Fruit fly (Drosophila melanogaster) whole organism, embryonic: ENCODE data around the gene cort.

Experiments used
- ATbp ChIP-seq: fragments of 200-800 bp; sonication (Bioruptor generic); optimal IDR thresholded peaks from 2 replicates; lab custom pipeline; 2017; ENCODE audit warnings: missing biosample characterization, mild to moderate bottlenecking, missing genetic modification characterization, missing genetic modification reagents
- Atf-2 ChIP-seq: fragments of 200-800 bp; sonication (Bioruptor generic); optimal IDR thresholded peaks from 2 replicates; lab custom pipeline; 2016; ENCODE audit warnings: missing biosample characterization, missing genetic modification characterization
- BtbVII ChIP-seq: fragments of 200-800 bp; sonication (Bioruptor generic); optimal IDR thresholded peaks from 3 replicates; lab custom pipeline; 2017; ENCODE audit warnings: missing biosample characterization, mild to moderate bottlenecking, missing genetic modification characterization
- CG10147 ChIP-seq: fragments of 200-800 bp; sonication (Bioruptor generic); optimal IDR thresholded peaks from 2 replicates; lab custom pipeline; 2019; ENCODE audit warnings: missing biosample characterization, mild to moderate bottlenecking, missing genetic modification characterization, moderate library complexity
- CG11504 ChIP-seq: fragments of 200-800 bp; sonication (Bioruptor generic); optimal IDR thresholded peaks from 3 replicates; lab custom pipeline; 2019; ENCODE audit warnings: missing biosample characterization, mild to moderate bottlenecking, missing genetic modification characterization, moderate library complexity
- CG12155 ChIP-seq: fragments of 200-800 bp; sonication (Bioruptor generic); optimal IDR thresholded peaks from 3 replicates; lab custom pipeline; 2016; ENCODE audit warnings: missing biosample characterization, missing genetic modification characterization
- CG12299 ChIP-seq: fragments of 200-800 bp; sonication (Bioruptor generic); optimal IDR thresholded peaks from 2 replicates; lab custom pipeline; 2018; ENCODE audit warnings: missing biosample characterization, mild to moderate bottlenecking, missing genetic modification characterization
- CG12942 ChIP-seq: fragments of 200-800 bp; sonication (Bioruptor generic); optimal IDR thresholded peaks from 3 replicates; lab custom pipeline; 2016; ENCODE audit warnings: missing biosample characterization, missing genetic modification characterization
- CG15696 ChIP-seq: fragments of 200-800 bp; sonication (Bioruptor generic); optimal IDR thresholded peaks from 2 replicates; lab custom pipeline; 2019; ENCODE audit warnings: missing biosample characterization, mild to moderate bottlenecking, missing genetic modification characterization, moderate library complexity
- CG17186 ChIP-seq: fragments of 200-800 bp; sonication (Bioruptor generic); optimal IDR thresholded peaks from 3 replicates; lab custom pipeline; 2017; ENCODE audit warnings: missing biosample characterization, missing genetic modification reagents, missing genetic modification characterization
- CG17359 ChIP-seq: fragments of 200-800 bp; sonication (Bioruptor generic); optimal IDR thresholded peaks from 3 replicates; lab custom pipeline; 2018; ENCODE audit warnings: missing biosample characterization, mild to moderate bottlenecking, missing genetic modification characterization, moderate library complexity
- CG17385 ChIP-seq: fragments of 200-800 bp; sonication (Bioruptor generic); optimal IDR thresholded peaks from 3 replicates; lab custom pipeline; 2018; ENCODE audit warnings: missing biosample characterization, mild to moderate bottlenecking, missing genetic modification characterization
- CG32532 ChIP-seq: fragments of 200-800 bp; sonication (Bioruptor generic); IDR thresholded peaks from 2 replicates; pipeline ENCODE4 v1.3.6; 2022; ENCODE audit warnings: missing biosample characterization, missing genetic modification characterization
- CG34376 ChIP-seq: fragments of 200-800 bp; sonication (Bioruptor generic); optimal IDR thresholded peaks from 2 replicates; lab custom pipeline; 2018; ENCODE audit warnings: missing biosample characterization, mild to moderate bottlenecking, missing genetic modification characterization
- CG4424 ChIP-seq: fragments of 200-800 bp; sonication (Bioruptor generic); optimal IDR thresholded peaks from 3 replicates; lab custom pipeline; 2016; ENCODE audit warnings: missing biosample characterization, missing genetic modification characterization
- CG4820 ChIP-seq: fragments of 200-800 bp; sonication (Bioruptor generic); optimal IDR thresholded peaks from 3 replicates; lab custom pipeline; 2016; ENCODE audit warnings: missing biosample characterization, missing genetic modification characterization
- CTCF ChIP-seq: fragments of 200-800 bp; sonication (Bioruptor generic); optimal IDR thresholded peaks from 2 replicates; lab custom pipeline; 2017; ENCODE audit warnings: missing biosample characterization, mild to moderate bottlenecking, missing genetic modification characterization, moderate library complexity
- D19B ChIP-seq: fragments of 200-800 bp; sonication (Bioruptor generic); optimal IDR thresholded peaks from 2 replicates; lab custom pipeline; 2017; ENCODE audit warnings: missing biosample characterization, mild to moderate bottlenecking, missing genetic modification characterization
- H2.0 ChIP-seq: fragments of 200-800 bp; sonication (Bioruptor generic); IDR thresholded peaks from 2 replicates; pipeline ENCODE4 v1.3.6; 2022; ENCODE audit warnings: missing biosample characterization, missing genetic modification characterization
- Hr3 ChIP-seq: fragments of 200-800 bp; sonication (Bioruptor generic); optimal IDR thresholded peaks from 3 replicates; lab custom pipeline; 2016; ENCODE audit warnings: missing biosample characterization, missing genetic modification characterization
- MESR4 ChIP-seq: fragments of 200-800 bp; sonication (Bioruptor generic); optimal IDR thresholded peaks from 2 replicates; lab custom pipeline; 2018; ENCODE audit warnings: missing biosample characterization, mild to moderate bottlenecking, missing genetic modification characterization, moderate library complexity
- Neu2 ChIP-seq: fragments of 200-800 bp; sonication (Bioruptor generic); optimal IDR thresholded peaks from 3 replicates; lab custom pipeline; 2016; ENCODE audit warnings: missing biosample characterization, missing genetic modification characterization, borderline replicate concordance
- Nf-YB ChIP-seq: fragments of 200-800 bp; sonication (Bioruptor generic); optimal IDR thresholded peaks from 3 replicates; lab custom pipeline; 2019; ENCODE audit warnings: missing biosample characterization, mild to moderate bottlenecking, missing genetic modification characterization, moderate library complexity
- Sox102F ChIP-seq: fragments of 200-800 bp; sonication (Bioruptor generic); optimal IDR thresholded peaks from 2 replicates; lab custom pipeline; 2018; ENCODE audit warnings: missing biosample characterization, mild to moderate bottlenecking, missing genetic modification characterization, moderate library complexity
- abd-A ChIP-seq: fragments of 200-800 bp; sonication (Bioruptor generic); optimal IDR thresholded peaks from 3 replicates; lab custom pipeline; 2019; ENCODE audit warnings: missing biosample characterization, mild to moderate bottlenecking, missing genetic modification characterization, moderate library complexity
- bab2 ChIP-seq: fragments of 200-800 bp; sonication (Bioruptor generic); optimal IDR thresholded peaks from 2 replicates; lab custom pipeline; 2016; ENCODE audit warnings: missing biosample characterization, missing genetic modification characterization
- bigmax ChIP-seq: fragments of 200-800 bp; sonication (Bioruptor generic); optimal IDR thresholded peaks from 2 replicates; lab custom pipeline; 2018; ENCODE audit warnings: missing biosample characterization, mild to moderate bottlenecking, missing genetic modification characterization
- btn ChIP-seq: fragments of 200-800 bp; sonication (Bioruptor generic); optimal IDR thresholded peaks from 2 replicates; lab custom pipeline; 2016; ENCODE audit warnings: missing biosample characterization, missing genetic modification characterization
- danr ChIP-seq: fragments of 200-800 bp; sonication (Bioruptor generic); IDR thresholded peaks from 2 replicates; pipeline ENCODE4 v1.3.6; 2022; ENCODE audit warnings: missing biosample characterization, missing genetic modification characterization
- fd102C ChIP-seq: fragments of 200-800 bp; sonication (Bioruptor generic); optimal IDR thresholded peaks from 2 replicates; lab custom pipeline; 2018; ENCODE audit warnings: missing biosample characterization, mild to moderate bottlenecking, missing genetic modification characterization, moderate library complexity
- gfzf ChIP-seq: fragments of 200-800 bp; sonication (Bioruptor generic); optimal IDR thresholded peaks from 2 replicates; lab custom pipeline; 2016; ENCODE audit warnings: missing biosample characterization, mild to moderate bottlenecking, missing genetic modification characterization, moderate library complexity
- gro ChIP-seq: fragments of 200-800 bp; sonication (Bioruptor generic); optimal IDR thresholded peaks from 2 replicates; lab custom pipeline; 2016; ENCODE audit warnings: missing biosample characterization, missing genetic modification characterization
- knrl ChIP-seq: fragments of 200-800 bp; sonication (Bioruptor generic); IDR thresholded peaks from 3 replicates; pipeline ENCODE4 v1.3.6; 2022; ENCODE audit warnings: missing biosample characterization, missing genetic modification characterization; ENCODE audit not compliant: partially characterized antibody
- lbe ChIP-seq: fragments of 200-800 bp; sonication (Bioruptor generic); optimal IDR thresholded peaks from 2 replicates; lab custom pipeline; 2016; ENCODE audit warnings: missing biosample characterization, mild to moderate bottlenecking, missing genetic modification characterization
- luna ChIP-seq: fragments of 200-800 bp; sonication (Bioruptor generic); optimal IDR thresholded peaks from 2 replicates; lab custom pipeline; 2016; ENCODE audit warnings: missing biosample characterization, missing genetic modification characterization
- mirr ChIP-seq: fragments of 200-800 bp; sonication (Bioruptor generic); optimal IDR thresholded peaks from 3 replicates; lab custom pipeline; 2018; ENCODE audit warnings: missing biosample characterization, mild to moderate bottlenecking, missing genetic modification characterization
- nerfin-2 ChIP-seq: fragments of 200-800 bp; sonication (Bioruptor generic); IDR thresholded peaks from 2 replicates; pipeline ENCODE4 v1.3.6; 2022; ENCODE audit warnings: missing biosample characterization, missing genetic modification characterization; ENCODE audit not compliant: partially characterized antibody
- nom ChIP-seq: fragments of 200-800 bp; sonication (Bioruptor generic); optimal IDR thresholded peaks from 2 replicates; lab custom pipeline; 2017; ENCODE audit warnings: missing biosample characterization, missing genetic modification characterization, mild to moderate bottlenecking, moderate library complexity, missing genetic modification reagents
- odd ChIP-seq: fragments of 200-800 bp; sonication (Bioruptor generic); optimal IDR thresholded peaks from 2 replicates; lab custom pipeline; 2017; ENCODE audit warnings: missing biosample characterization, mild to moderate bottlenecking, missing genetic modification characterization
- org-1 ChIP-seq: fragments of 200-800 bp; sonication (Bioruptor generic); optimal IDR thresholded peaks from 2 replicates; lab custom pipeline; 2017; ENCODE audit warnings: missing biosample characterization, missing genetic modification characterization
- sens ChIP-seq: fragments of 200-800 bp; sonication (Bioruptor generic); peaks from one replicate; lab custom pipeline; 2016; ENCODE audit warnings: missing biosample characterization, missing genetic modification characterization
- sim ChIP-seq: fragments of 200-800 bp; sonication (Bioruptor generic); IDR thresholded peaks from 2 replicates; pipeline ENCODE4 v1.3.6; 2022; ENCODE audit warnings: missing biosample characterization, missing genetic modification characterization
- slbo ChIP-seq: fragments of 200-800 bp; sonication (Bioruptor generic); IDR thresholded peaks from 2 replicates; pipeline ENCODE4 v1.3.6; 2022; ENCODE audit warnings: missing biosample characterization, missing genetic modification characterization
- slou ChIP-seq: fragments of 200-800 bp; sonication (Bioruptor generic); optimal IDR thresholded peaks from 3 replicates; lab custom pipeline; 2016; ENCODE audit warnings: missing biosample characterization, missing genetic modification characterization
- so ChIP-seq: fragments of 200-800 bp; sonication (Bioruptor generic); IDR thresholded peaks from 3 replicates; pipeline ENCODE4 v1.3.6; 2022; ENCODE audit warnings: missing biosample characterization, missing genetic modification characterization
- sob ChIP-seq: fragments of 200-800 bp; sonication (Bioruptor generic); IDR thresholded peaks from 2 replicates; pipeline ENCODE4 v1.3.6; 2022; ENCODE audit warnings: missing biosample characterization, missing genetic modification characterization
- sqz ChIP-seq: fragments of 200-800 bp; sonication (Bioruptor generic); optimal IDR thresholded peaks from 3 replicates; lab custom pipeline; 2018; ENCODE audit warnings: missing biosample characterization, mild to moderate bottlenecking, missing genetic modification characterization
- tin ChIP-seq: fragments of 200-800 bp; sonication (Bioruptor generic); optimal IDR thresholded peaks from 3 replicates; lab custom pipeline; 2016; ENCODE audit warnings: missing biosample characterization, missing genetic modification characterization
- trem ChIP-seq: fragments of 200-800 bp; optimal IDR thresholded peaks from 3 replicates; lab custom pipeline; 2019; ENCODE audit warnings: missing biosample characterization, mild to moderate bottlenecking, missing genetic modification characterization, moderate library complexity
- ttk ChIP-seq: fragments of 200-800 bp; sonication (Bioruptor generic); IDR thresholded peaks from 2 replicates; pipeline ENCODE4 v2.1.2; 2022; ENCODE audit warnings: missing biosample characterization, missing genetic modification characterization
- unpg ChIP-seq: fragments of 200-800 bp; sonication (Bioruptor generic); optimal IDR thresholded peaks from 3 replicates; lab custom pipeline; 2018; ENCODE audit warnings: missing biosample characterization, mild to moderate bottlenecking, missing genetic modification characterization, moderate library complexity

cort gene

DNA sequence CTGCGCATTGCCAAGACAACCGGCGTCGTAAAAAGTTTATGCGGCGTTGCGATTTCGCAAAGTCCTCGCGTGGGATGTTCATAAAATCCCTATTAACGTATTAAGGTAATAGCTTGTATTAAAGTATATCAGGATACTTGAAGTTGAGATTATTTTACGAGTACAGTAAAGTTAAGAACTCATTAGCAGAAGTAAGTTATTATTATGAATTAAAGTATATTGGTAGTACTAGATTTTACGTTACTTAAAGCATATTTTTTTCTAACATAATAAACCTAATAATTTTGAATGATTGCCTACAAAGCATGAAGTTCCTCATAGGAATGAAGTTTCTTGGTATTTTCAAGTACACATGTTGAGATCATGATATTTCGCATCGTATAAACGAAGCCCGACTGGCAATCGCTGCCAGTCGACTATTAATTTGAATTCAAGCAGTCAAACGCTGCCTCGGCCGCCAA, 17.4 kb upstream of the cort start:
- TF ChIP-seq CG17359 (peak; percentile 48), unpg (GFP tag; lab: Kevin White, UChicago) (peak; percentile 36), nom (GFP tag; lab: Kevin White, UChicago) (peak; percentile 45), sim (no peak), slou (GFP tag; lab: Kevin White, UChicago) (no peak), mirr (no peak), bab2 (GFP tag; lab: Kevin White, UChicago) (no peak), danr (GFP tag; lab: Robert Waterston, UW) (0 out of 2 replicates have a peak, but pooled peaks have one; percentile 28), ttk (GFP tag; lab: Robert Waterston, UW) (no peak; the same call in 1 of the 2 replicates), so (GFP tag; lab: Robert Waterston, UW) (no peak), abd-A (tag; lab: Kevin White, UChicago) (no peak), sqz (GFP tag; lab: Kevin White, UChicago) (peak; percentile 31), bigmax (GFP tag; lab: Kevin White, UChicago) (no peak), MESR4 (no peak), CG34376 (GFP tag; lab: Kevin White, UChicago) (peak; percentile 14), CG12942 (GFP tag; lab: Kevin White, UChicago) (no peak), CG15696 (peak; percentile 26), ATbp (GFP tag; lab: Kevin White, UChicago) (peak; percentile 39), gfzf (GFP tag; lab: Kevin White, UChicago) (no peak), fd102C (GFP tag; lab: Kevin White, UChicago) (no peak), CG10147 (GFP tag; lab: Kevin White, UChicago) (peak; percentile 34), H2.0 (GFP tag; lab: Robert Waterston, UW) (no peak), CG4424 (GFP tag; lab: Kevin White, UChicago) (peak; percentile 30), luna (GFP tag; lab: Kevin White, UChicago) (no peak), D19B (no peak), CG12299 (tag; lab: Kevin White, UChicago) (peak; percentile 12), CG12155 (no peak), sob (GFP tag; lab: Robert Waterston, UW) (no peak), lbe (no peak), org-1 (peak; percentile 36), nerfin-2 (GFP tag; lab: Robert Waterston, UW) (no peak), CG11504 (tag; lab: Kevin White, UChicago) (peak; percentile 78), Nf-YB (peak; percentile 37), CG17186 (no peak), CG32532 (GFP tag; lab: Robert Waterston, UW) (0 out of 2 replicates have a peak, but pooled peaks have one; percentile 33), Hr3 (peak; percentile 27), btn (GFP tag; lab: Kevin White, UChicago) (no peak), odd (GFP tag; lab: Kevin White, UChicago) (peak; percentile 50), CG4820 (GFP tag; lab: Kevin White, UChicago) (peak; percentile 91), knrl (no peak), gro (no peak), trem (peak; percentile 36), Atf-2 (GFP tag; lab: Kevin White, UChicago) (no peak), BtbVII (GFP tag; lab: Kevin White, UChicago) (peak; percentile 57), CTCF (GFP tag; lab: Kevin White, UChicago) (no peak), slbo (no peak), tin (peak; percentile 27), CG17385 (GFP tag; lab: Kevin White, UChicago) (peak; percentile 59), Sox102F (peak; percentile 53), sens (GFP tag; lab: Kevin White, UChicago) (peak; percentile 90), Neu2 (GFP tag; lab: Kevin White, UChicago) (no peak)
